Fruit fly (Drosophila melanogaster): ENCODE data around the gene GILT2.

GILT2 gene

dm6 chr3R:23652525-23653108 is 26.1 kb upstream of the GILT2 start (continued):
- peak; percentile 65 for TF ChIP-seq CG6813 (GFP tag; optimal IDR thresholded peaks at IDR 0.05)
- TF ChIP-seq CG1603 (tag; optimal IDR thresholded peaks at IDR 0.05) = peak; percentile 38
- peak; percentile 28; the same call in 2 of the 3 replicates for TF ChIP-seq row (GFP tag; IDR thresholded peaks at IDR 0.05)
- peak; percentile 22 for TF ChIP-seq CG3838 (GFP tag; optimal IDR thresholded peaks at IDR 0.05)
- peak; percentile 67 for TF ChIP-seq CG9817 (tag; optimal IDR thresholded peaks at IDR 0.05)
- TF ChIP-seq CG12299 (tag; optimal IDR thresholded peaks at IDR 0.05) = no peak
- TF ChIP-seq sisA (GFP tag; IDR thresholded peaks at IDR 0.05) = no peak
- 0 out of 2 replicates have a peak, but pooled peaks have one; percentile 16 for TF ChIP-seq sens-2 (GFP tag; IDR thresholded peaks at IDR 0.05)
- TF ChIP-seq wor (GFP tag; IDR thresholded peaks at IDR 0.05) = no peak
- peak; percentile 16 for TF ChIP-seq CG31365 (tag; optimal IDR thresholded peaks at IDR 0.05)
- TF ChIP-seq stc (GFP tag; IDR thresholded peaks at IDR 0.05) = peak; percentile 50; the same call in 1 of the 2 replicates
- no peak; the same call in 1 of the 2 replicates for TF ChIP-seq CkIIα-i1 (GFP tag; IDR thresholded peaks at IDR 0.05)
- TF ChIP-seq Oli (tag; optimal IDR thresholded peaks at IDR 0.05) = peak; percentile 39
- TF ChIP-seq Atf6 (GFP tag; IDR thresholded peaks at IDR 0.05) = peak; percentile 81
- peak; percentile 83 for TF ChIP-seq HHEX (GFP tag; optimal IDR thresholded peaks at IDR 0.05)
- no peak for TF ChIP-seq insv (GFP tag; optimal IDR thresholded peaks at IDR 0.05)
- no peak for TF ChIP-seq Trl (optimal IDR thresholded peaks at IDR 0.05)
- peak; percentile 55 for TF ChIP-seq Trl (GFP tag; optimal IDR thresholded peaks at IDR 0.05)
- peak; percentile 51 for TF ChIP-seq eyg (GFP tag; optimal IDR thresholded peaks at IDR 0.05)
- TF ChIP-seq Antp (GFP tag; optimal IDR thresholded peaks at IDR 0.05) = peak; percentile 5
- TF ChIP-seq CG9797 (GFP tag; optimal IDR thresholded peaks at IDR 0.05) = no peak
- TF ChIP-seq CG3847 (GFP tag; IDR thresholded peaks at IDR 0.05) = peak; percentile 50; the same call in 1 of the 2 replicates
- TF ChIP-seq CG12236 (GFP tag; optimal IDR thresholded peaks at IDR 0.05) = peak; percentile 38
- TF ChIP-seq CG18619 (GFP tag; optimal IDR thresholded peaks at IDR 0.05) = peak; percentile 78
- peak; percentile 92 for TF ChIP-seq lab (GFP tag; optimal IDR thresholded peaks at IDR 0.05)
- TF ChIP-seq Dip2 (GFP tag; IDR thresholded peaks at IDR 0.05) = no peak
- TF ChIP-seq zfh1 (GFP tag; IDR thresholded peaks at IDR 0.05) = 0 out of 3 replicates have a peak, but pooled peaks have one; percentile 27
- no peak for TF ChIP-seq CG8290 (GFP tag; optimal IDR thresholded peaks at IDR 0.05)
- TF ChIP-seq CG8290 (tag; optimal IDR thresholded peaks at IDR 0.05) = peak in 1 of 2 experiments; percentile 96
- TF ChIP-seq Dbx (GFP tag; IDR thresholded peaks at IDR 0.05) = peak; percentile 86
- TF ChIP-seq hb (GFP tag; IDR thresholded peaks at IDR 0.05; ENCODE audit: partially characterized antibody) = no peak
- no peak for TF ChIP-seq CG2875 (GFP tag; optimal IDR thresholded peaks at IDR 0.05)
- TF ChIP-seq Side (GFP tag; optimal IDR thresholded peaks at IDR 0.05) = peak; percentile 61
- TF ChIP-seq yki (optimal IDR thresholded peaks at IDR 0.05) = no peak
- TF ChIP-seq Usf (GFP tag; optimal IDR thresholded peaks at IDR 0.05) = peak; percentile 15
- TF ChIP-seq odd (GFP tag; optimal IDR thresholded peaks at IDR 0.05) = peak; percentile 66
- peak; percentile 11 for TF ChIP-seq psq (GFP tag; optimal IDR thresholded peaks at IDR 0.05)
- no peak for TF ChIP-seq ro (GFP tag; IDR thresholded peaks at IDR 0.05)
- TF ChIP-seq Nf-YA (GFP tag; IDR thresholded peaks at IDR 0.05) = peak; percentile 45; the same call in 1 of the 2 replicates
- TF ChIP-seq Asciz (GFP tag; optimal IDR thresholded peaks at IDR 0.05) = peak; percentile 21
- peak; percentile 69; the same call in 1 of the 2 replicates for TF ChIP-seq CG14014 (GFP tag; IDR thresholded peaks at IDR 0.05)
- TF ChIP-seq HLH3B (GFP tag; IDR thresholded peaks at IDR 0.05) = no peak; the same call in 1 of the 2 replicates
- no peak for TF ChIP-seq HLHmδ (GFP tag; optimal IDR thresholded peaks at IDR 0.05)
- TF ChIP-seq Dp (GFP tag; optimal IDR thresholded peaks at IDR 0.05) = no peak
- TF ChIP-seq CG8388 (GFP tag; optimal IDR thresholded peaks at IDR 0.05) = no peak
- TF ChIP-seq twi (tag; optimal IDR thresholded peaks at IDR 0.05) = no peak
- peak; percentile 4 to 43 for TF ChIP-seq Pdp1 (GFP tag; optimal IDR thresholded peaks at IDR 0.05)
- peak; percentile 20 for TF ChIP-seq Sox100B (GFP tag; optimal IDR thresholded peaks at IDR 0.05)
- TF ChIP-seq CG11723 (GFP tag; optimal IDR thresholded peaks at IDR 0.05) = peak; percentile 36
- TF ChIP-seq CG31224 (GFP tag; IDR thresholded peaks at IDR 0.05) = peak; percentile 41; the same call in 1 of the 2 replicates
- peak; percentile 54 for TF ChIP-seq Dad (GFP tag; optimal IDR thresholded peaks at IDR 0.05)
